Fruit fly (Drosophila melanogaster) whole organism, prepupa: ENCODE results near the gene CG17600.

ENCODE experiments used
- Blimp-1 ChIP-seq: fragments of 200-800 bp; sonication (Bioruptor generic); optimal IDR thresholded peaks from 3 replicates; lab custom pipeline; 2017; ENCODE audit warnings: missing biosample characterization, missing genetic modification characterization, mild to moderate bottlenecking, moderate library complexity, missing genetic modification reagents
- CG10631 ChIP-seq: fragments of 200-800 bp; sonication (Bioruptor generic); optimal IDR thresholded peaks from 2 replicates; lab custom pipeline; 2016; ENCODE audit warnings: missing biosample characterization, missing genetic modification characterization
- CG10669 ChIP-seq: fragments of 200-800 bp; sonication (Bioruptor generic); optimal IDR thresholded peaks from 3 replicates; lab custom pipeline; 2018; ENCODE audit warnings: missing biosample characterization, mild to moderate bottlenecking, missing genetic modification characterization, moderate library complexity
- CG11294 ChIP-seq: fragments of 200-800 bp; sonication (Bioruptor generic); IDR thresholded peaks from 2 replicates; pipeline ENCODE4 v1.3.6; 2022; ENCODE audit warnings: missing biosample characterization, missing genetic modification characterization
- CG15336 ChIP-seq: fragments of 200-800 bp; sonication (Bioruptor generic); IDR thresholded peaks from 2 replicates; pipeline ENCODE4 v1.3.6; 2022; ENCODE audit warnings: missing biosample characterization, missing genetic modification characterization
- CG1621 ChIP-seq: fragments of 200-800 bp; sonication (Bioruptor generic); optimal IDR thresholded peaks from 3 replicates; lab custom pipeline; 2018; ENCODE audit warnings: missing biosample characterization, mild to moderate bottlenecking, missing genetic modification characterization
- CG31627 ChIP-seq: fragments of 200-800 bp; sonication (Bioruptor generic); optimal IDR thresholded peaks from 3 replicates; lab custom pipeline; 2016; ENCODE audit warnings: missing biosample characterization, missing genetic modification characterization
- CG32006 ChIP-seq: fragments of 200-800 bp; sonication (Bioruptor generic); optimal IDR thresholded peaks from 3 replicates; lab custom pipeline; 2017; ENCODE audit warnings: missing biosample characterization, mild to moderate bottlenecking, missing genetic modification characterization
- CG3919 ChIP-seq: fragments of 200-800 bp; sonication (Bioruptor generic); optimal IDR thresholded peaks from 3 replicates; lab custom pipeline; 2016; ENCODE audit warnings: missing biosample characterization, missing genetic modification characterization
- CG6163 ChIP-seq: fragments of 200-800 bp; sonication (Bioruptor generic); IDR thresholded peaks from 3 replicates; pipeline ENCODE4 v1.3.6; 2022; ENCODE audit warnings: missing biosample characterization, missing genetic modification characterization
- CG6276 ChIP-seq: fragments of 200-800 bp; sonication (Bioruptor generic); optimal IDR thresholded peaks from 2 replicates; lab custom pipeline; 2017; ENCODE audit warnings: missing biosample characterization, mild to moderate bottlenecking, missing genetic modification characterization
- CG6808 ChIP-seq: fragments of 200-800 bp; sonication (Bioruptor generic); optimal IDR thresholded peaks from 3 replicates; lab custom pipeline; 2017; ENCODE audit warnings: missing biosample characterization, missing genetic modification characterization, mild to moderate bottlenecking, moderate library complexity, missing genetic modification reagents
- CG6854 ChIP-seq: fragments of 200-800 bp; sonication (Bioruptor generic); optimal IDR thresholded peaks from 2 replicates; lab custom pipeline; 2017; ENCODE audit warnings: missing biosample characterization, mild to moderate bottlenecking, missing genetic modification characterization
- CG7368 ChIP-seq: fragments of 200-800 bp; sonication (Bioruptor generic); optimal IDR thresholded peaks from 3 replicates; lab custom pipeline; 2016; ENCODE audit warnings: missing biosample characterization, missing genetic modification characterization
- CG8319 ChIP-seq: fragments of 200-800 bp; sonication (Bioruptor generic); optimal IDR thresholded peaks from 3 replicates; lab custom pipeline; 2016; ENCODE audit warnings: missing biosample characterization, missing genetic modification characterization
- CG8632 ChIP-seq: fragments of 200-800 bp; sonication (Bioruptor generic); optimal IDR thresholded peaks from 3 replicates; lab custom pipeline; 2016; ENCODE audit warnings: missing biosample characterization, missing genetic modification characterization
- Eip78C ChIP-seq: fragments of 200-800 bp; sonication (Bioruptor generic); peaks from one replicate; lab custom pipeline; 2016; ENCODE audit warnings: missing biosample characterization, missing genetic modification characterization
- Eip93F ChIP-seq: fragments of 200-800 bp; sonication (Bioruptor generic); optimal IDR thresholded peaks from 2 replicates; lab custom pipeline; 2016; ENCODE audit warnings: missing biosample characterization, mild to moderate bottlenecking, missing genetic modification characterization
- Ets21C ChIP-seq: fragments of 200-800 bp; sonication (Bioruptor generic); optimal IDR thresholded peaks from 3 replicates; lab custom pipeline; 2016; ENCODE audit warnings: missing biosample characterization, missing genetic modification characterization
- Ets96B ChIP-seq: fragments of 200-800 bp; optimal IDR thresholded peaks from 2 replicates; lab custom pipeline; 2019; ENCODE audit warnings: missing biosample characterization, mild to moderate bottlenecking, missing genetic modification characterization, moderate library complexity
- Gug ChIP-seq: fragments of 200-800 bp; sonication (Bioruptor generic); IDR thresholded peaks from 2 replicates; pipeline ENCODE4 v1.3.6; 2022; ENCODE audit warnings: missing biosample characterization, missing genetic modification characterization
- Hr38 ChIP-seq: sonication (Bioruptor generic); optimal IDR thresholded peaks from 2 replicates; lab custom pipeline; 2016; ENCODE audit warnings: missing biosample characterization, missing genetic modification characterization
- Hr39 ChIP-seq: fragments of 200-800 bp; sonication (Bioruptor generic); optimal IDR thresholded peaks from 2 replicates; lab custom pipeline; 2016; ENCODE audit warnings: missing biosample characterization, missing genetic modification characterization
- Hr4 ChIP-seq: fragments of 200-800 bp; sonication (Bioruptor generic); optimal IDR thresholded peaks from 3 replicates; lab custom pipeline; 2016; ENCODE audit warnings: missing biosample characterization, missing genetic modification characterization
- Lpt ChIP-seq: fragments of 200-800 bp; sonication (Bioruptor generic); optimal IDR thresholded peaks from 3 replicates; lab custom pipeline; 2016; ENCODE audit warnings: missing biosample characterization, missing genetic modification characterization
- OdsH ChIP-seq: fragments of 200-800 bp; sonication (Bioruptor generic); optimal IDR thresholded peaks from 3 replicates; lab custom pipeline; 2016; ENCODE audit warnings: missing biosample characterization, missing genetic modification characterization
- Smox ChIP-seq: fragments of 200-800 bp; sonication (Bioruptor generic); optimal IDR thresholded peaks from 3 replicates; lab custom pipeline; 2016; ENCODE audit warnings: missing biosample characterization, missing genetic modification characterization
- Sox102F ChIP-seq: fragments of 200-800 bp; sonication (Bioruptor generic); optimal IDR thresholded peaks from 2 replicates; lab custom pipeline; 2016; ENCODE audit warnings: missing biosample characterization, mild to moderate bottlenecking, missing genetic modification characterization
- achi ChIP-seq: fragments of 200-800 bp; sonication (Bioruptor generic); optimal IDR thresholded peaks from 3 replicates; lab custom pipeline; 2016; ENCODE audit warnings: missing biosample characterization, missing genetic modification characterization
- acj6 ChIP-seq: fragments of 200-800 bp; sonication (Bioruptor generic); optimal IDR thresholded peaks from 3 replicates; lab custom pipeline; 2016; ENCODE audit warnings: missing biosample characterization, missing genetic modification characterization
- cyc ChIP-seq: fragments of 200-800 bp; sonication (Bioruptor generic); optimal IDR thresholded peaks from 3 replicates; lab custom pipeline; 2016; ENCODE audit warnings: missing biosample characterization, missing genetic modification characterization
- dac ChIP-seq: fragments of 200-800 bp; sonication (Bioruptor generic); optimal IDR thresholded peaks from 2 replicates; lab custom pipeline; 2017; ENCODE audit warnings: missing biosample characterization, mild to moderate bottlenecking, missing genetic modification characterization
- dsx ChIP-seq: fragments of 200-800 bp; optimal IDR thresholded peaks from 3 replicates; lab custom pipeline; 2019; ENCODE audit warnings: missing biosample characterization, mild to moderate bottlenecking, missing genetic modification characterization, moderate library complexity; ENCODE audit not compliant: poor library complexity, severe bottlenecking
- eg ChIP-seq: fragments of 200-800 bp; sonication (Bioruptor generic); IDR thresholded peaks from 3 replicates; pipeline ENCODE4 v1.3.6; 2022; ENCODE audit warnings: missing biosample characterization, missing genetic modification characterization
- esn ChIP-seq: fragments of 200-800 bp; sonication (Bioruptor generic); optimal IDR thresholded peaks from 2 replicates; lab custom pipeline; 2016; ENCODE audit warnings: missing biosample characterization, mild to moderate bottlenecking, missing genetic modification characterization, moderate library complexity
- fd59A ChIP-seq: fragments of 200-800 bp; sonication (Bioruptor generic); optimal IDR thresholded peaks from 2 replicates; lab custom pipeline; 2017; ENCODE audit warnings: missing biosample characterization, mild to moderate bottlenecking, missing genetic modification characterization, missing genetic modification reagents
- fkh ChIP-seq: fragments of 200-800 bp; sonication (Bioruptor generic); optimal IDR thresholded peaks from 3 replicates; lab custom pipeline; 2017; ENCODE audit warnings: missing biosample characterization, mild to moderate bottlenecking, missing genetic modification characterization, moderate library complexity
- net ChIP-seq: fragments of 200-800 bp; sonication (Bioruptor generic); optimal IDR thresholded peaks from 3 replicates; lab custom pipeline; 2016; ENCODE audit warnings: missing biosample characterization, missing genetic modification characterization
- pdm3 ChIP-seq: fragments of 200-800 bp; sonication (Bioruptor generic); optimal IDR thresholded peaks from 3 replicates; lab custom pipeline; 2016; ENCODE audit warnings: missing biosample characterization, missing genetic modification characterization
- spab ChIP-seq: fragments of 200-800 bp; sonication (Bioruptor generic); optimal IDR thresholded peaks from 2 replicates; lab custom pipeline; 2017; ENCODE audit warnings: missing biosample characterization, mild to moderate bottlenecking, missing genetic modification characterization, missing genetic modification reagents
- ss ChIP-seq, 2 experiments: fragments of 200-800 bp; sonication (Bioruptor generic); optimal IDR thresholded peaks; 2 replicates in 1 of 2; 3 replicates in 1 of 2; lab custom pipeline; 2017 to 2018; ENCODE audit warnings: mild to moderate bottlenecking in 2 of 2, missing biosample characterization in 2 of 2, missing genetic modification characterization in 2 of 2, moderate library complexity in 1 of 2
- svp ChIP-seq: fragments of 200-800 bp; sonication (Bioruptor generic); peaks from one replicate; lab custom pipeline; 2016; ENCODE audit warnings: missing biosample characterization, missing genetic modification characterization
- topi ChIP-seq: fragments of 200-800 bp; sonication (Bioruptor generic); optimal IDR thresholded peaks from 3 replicates; lab custom pipeline; 2016; ENCODE audit warnings: missing biosample characterization, missing genetic modification characterization

The CG17600 gene

DNA sequence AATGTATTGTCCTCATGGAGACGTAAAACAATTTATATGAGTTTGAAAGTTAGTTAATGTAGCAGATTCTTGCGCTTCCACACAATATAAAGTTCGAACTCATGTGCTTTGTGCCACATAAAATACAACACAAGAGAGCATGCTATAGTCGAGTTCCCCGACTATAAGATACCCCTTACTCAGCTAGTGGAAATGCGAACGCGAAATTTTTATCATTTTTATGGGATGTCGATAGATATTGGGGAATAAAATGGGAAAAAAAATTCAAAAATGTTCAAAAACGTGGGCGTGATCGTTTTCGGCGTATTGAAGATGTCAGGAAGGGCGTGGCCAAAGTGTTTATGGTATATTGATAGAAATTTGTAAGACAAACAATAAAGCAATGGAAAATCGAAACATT lies 4.2 kb upstream of the CG17600 start:
- TF ChIP-seq cyc (GFP tag; lab: Kevin White, UChicago) = no peak
- TF ChIP-seq Lpt (GFP tag; lab: Kevin White, UChicago) = no peak
- TF ChIP-seq achi (GFP tag; lab: Kevin White, UChicago) = no peak
- TF ChIP-seq dac (GFP tag; lab: Kevin White, UChicago) = no peak
- no peak for TF ChIP-seq CG8632 (GFP tag; lab: Kevin White, UChicago)
- TF ChIP-seq topi (GFP tag; lab: Kevin White, UChicago) = no peak
- no peak for TF ChIP-seq spab (GFP tag; lab: Kevin White, UChicago)
- TF ChIP-seq CG10669 (GFP tag; lab: Kevin White, UChicago) = no peak
- TF ChIP-seq CG8319 (GFP tag; lab: Kevin White, UChicago) = no peak
- no peak for TF ChIP-seq CG6276 (GFP tag; lab: Kevin White, UChicago)
- no peak for TF ChIP-seq Hr4 (GFP tag; lab: Kevin White, UChicago)
- no peak for TF ChIP-seq CG1621
- no peak for TF ChIP-seq Gug (GFP tag; lab: Robert Waterston, UW)
- no peak for TF ChIP-seq pdm3 (GFP tag; lab: Kevin White, UChicago)

DNA sequence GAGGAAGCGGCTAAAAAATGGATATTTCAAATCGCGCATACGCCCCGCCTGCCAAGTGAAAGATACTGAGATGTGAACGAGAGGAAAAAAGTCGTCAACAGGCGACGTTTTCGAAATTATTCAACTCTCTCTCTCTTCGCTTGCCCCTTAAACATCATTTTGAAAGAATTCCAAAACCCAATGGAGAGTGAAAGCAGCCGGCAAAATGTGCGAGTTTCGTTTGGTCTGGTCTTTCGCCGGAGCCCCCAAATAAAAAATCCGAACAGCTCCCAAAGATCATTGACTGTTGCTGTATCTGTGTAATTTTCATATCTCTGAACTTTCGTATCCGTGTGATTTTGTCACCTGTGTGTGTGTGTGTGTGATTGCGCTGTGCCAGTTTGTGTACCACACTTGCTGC lies 2.9 kb upstream of the CG17600 start:
- TF ChIP-seq CG6854 (GFP tag; lab: Kevin White, UChicago) (no peak), CG32006 (no peak), Blimp-1 (GFP tag; lab: Kevin White, UChicago) (peak; percentile 85)
- TF ChIP-seq, all 60 proteins: peak for 1

DNA sequence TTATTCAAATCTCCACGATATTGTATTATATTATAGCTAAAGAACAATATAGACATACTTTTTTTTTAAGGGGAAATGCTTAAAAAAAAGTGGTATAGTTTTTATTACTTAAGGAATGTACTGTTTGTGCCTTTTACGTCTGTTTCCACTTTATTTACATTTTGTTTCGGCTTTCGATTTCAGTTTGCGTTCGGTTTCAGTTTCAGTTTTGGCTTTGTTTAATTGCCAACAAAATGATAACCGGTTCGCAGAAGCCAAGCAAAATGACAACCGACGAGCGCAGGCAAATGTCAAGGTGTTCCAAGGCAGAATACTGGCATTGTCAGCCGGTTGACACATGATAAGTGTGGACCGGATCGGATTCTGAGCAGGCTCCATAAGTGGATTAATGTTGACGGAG lies 12.2 kb downstream of the CG17600 start:
- no peak for TF ChIP-seq CG3919
- no peak for TF ChIP-seq dac (GFP tag; lab: Kevin White, UChicago)
- no peak for TF ChIP-seq net (GFP tag; lab: Kevin White, UChicago)
- no peak for TF ChIP-seq acj6 (GFP tag; lab: Kevin White, UChicago)
- TF ChIP-seq Eip78C (GFP tag; lab: Kevin White, UChicago) = peak; percentile 41
- TF ChIP-seq CG15336 = no peak
- TF ChIP-seq Hr38 (GFP tag; lab: Kevin White, UChicago) = no peak
- TF ChIP-seq Blimp-1 (GFP tag; lab: Kevin White, UChicago) = peak; percentile 91
- no peak for TF ChIP-seq ss (GFP tag; optimal IDR thresholded peaks at IDR 0.05; lab: Kevin White, UChicago)
- no peak for TF ChIP-seq Hr39 (GFP tag; lab: Kevin White, UChicago)
- no peak for TF ChIP-seq esn (GFP tag; lab: Kevin White, UChicago)
- no peak for TF ChIP-seq CG10631 (GFP tag; lab: Kevin White, UChicago)
- TF ChIP-seq CG1621 = no peak
- TF ChIP-seq Ets96B = no peak
- no peak for TF ChIP-seq CG6163 (GFP tag; lab: Robert Waterston, UW)
- TF ChIP-seq fd59A (GFP tag; lab: Kevin White, UChicago) = no peak

dm6 chrX:22529664-22530321 lies 14.8 kb downstream of the CG17600 start, which contains the start of gene S6kII:
Gene S6kII (plus strand): TSS chrX:22529964.
- no peak for TF ChIP-seq Ets96B
- TF ChIP-seq fd59A (GFP tag; lab: Kevin White, UChicago) = no peak
- TF ChIP-seq CG8319 (GFP tag; lab: Kevin White, UChicago) = no peak
- peak; percentile 6 for TF ChIP-seq esn (GFP tag; lab: Kevin White, UChicago)
- no peak for TF ChIP-seq Gug (GFP tag; lab: Robert Waterston, UW)
- TF ChIP-seq CG6163 (GFP tag; lab: Robert Waterston, UW) = no peak
- no peak for TF ChIP-seq CG8632 (GFP tag; lab: Kevin White, UChicago)
- peak; percentile 63 for TF ChIP-seq Eip78C (GFP tag; lab: Kevin White, UChicago)
- TF ChIP-seq svp (GFP tag; lab: Kevin White, UChicago) = no peak
- no peak for TF ChIP-seq CG7368
- no peak for TF ChIP-seq CG10631 (GFP tag; lab: Kevin White, UChicago)
- no peak for TF ChIP-seq eg
- TF ChIP-seq Hr39 (GFP tag; lab: Kevin White, UChicago) = no peak
- no peak for TF ChIP-seq pdm3 (GFP tag; lab: Kevin White, UChicago)
- no peak for TF ChIP-seq CG11294
- no peak for TF ChIP-seq Sox102F
- no peak for TF ChIP-seq CG6808 (GFP tag; lab: Kevin White, UChicago)
- TF ChIP-seq Smox = no peak
- TF ChIP-seq CG6854 (GFP tag; lab: Kevin White, UChicago) = peak; percentile 21
- TF ChIP-seq CG31627 (GFP tag; lab: Kevin White, UChicago) = no peak
- no peak for TF ChIP-seq dsx (GFP tag; lab: Kevin White, UChicago)
- TF ChIP-seq achi (GFP tag; lab: Kevin White, UChicago) = no peak
- TF ChIP-seq Hr4 (GFP tag; lab: Kevin White, UChicago) = no peak
- peak; percentile 79 for TF ChIP-seq fkh (GFP tag; lab: Kevin White, UChicago)
- no peak for TF ChIP-seq Eip93F (GFP tag; lab: Kevin White, UChicago)
- TF ChIP-seq Ets21C (GFP tag; lab: Kevin White, UChicago) = no peak
- no peak for TF ChIP-seq CG10669 (GFP tag; lab: Kevin White, UChicago)
- TF ChIP-seq OdsH (GFP tag; lab: Kevin White, UChicago) = no peak
